Fruit fly (Drosophila melanogaster): ENCODE results near the gene CG14983.

Gene CG14983

dm6 chr3L:3935567-3936207 lies 13.4 kb downstream of the CG14983 start, which contains the start of gene Eip63F-1 (continued):
- TF ChIP-seq ERR (GFP tag; optimal IDR thresholded peaks at IDR 0.05) (no peak), CG2120 (GFP tag; optimal IDR thresholded peaks at IDR 0.05) (peak; percentile 58), abd-A (tag; optimal IDR thresholded peaks at IDR 0.05) (no peak), CG8924 (tag; optimal IDR thresholded peaks at IDR 0.05) (peak; percentile 74), bcd (GFP tag; optimal IDR thresholded peaks at IDR 0.05) (peak; percentile 65), Lpt (GFP tag; optimal IDR thresholded peaks at IDR 0.05) (no peak), bsh (GFP tag; optimal IDR thresholded peaks at IDR 0.05) (peak in 1 of 2 experiments; percentile 63), ttk (GFP tag; IDR thresholded peaks at IDR 0.05) (no peak; the same call in 1 of the 2 replicates), CG6175 (GFP tag; IDR thresholded peaks at IDR 0.05) (no peak), ham (GFP tag; IDR thresholded peaks at IDR 0.05) (no peak), CG6854 (GFP tag; optimal IDR thresholded peaks at IDR 0.05) (no peak), CG4360 (GFP tag; IDR thresholded peaks at IDR 0.05) (no peak), Max (GFP tag; optimal IDR thresholded peaks at IDR 0.05) (peak; percentile 11), grau (tag; optimal IDR thresholded peaks at IDR 0.05) (peak; percentile 79), Oaz (GFP tag; IDR thresholded peaks at IDR 0.05) (no peak), CG12071 (GFP tag; optimal IDR thresholded peaks at IDR 0.05) (peak; percentile 29), ewg (GFP tag; optimal IDR thresholded peaks at IDR 0.05) (peak; percentile 32), scrt (GFP tag; optimal IDR thresholded peaks at IDR 0.05) (peak; percentile 81), zen2 (GFP tag; IDR thresholded peaks at IDR 0.05; ENCODE audit: partially characterized antibody) (no peak), CHES-1-like (GFP tag; optimal IDR thresholded peaks at IDR 0.05) (peak; percentile 9), h (optimal IDR thresholded peaks at IDR 0.05) (no peak), CG7556 (GFP tag; optimal IDR thresholded peaks at IDR 0.05) (peak; percentile 68), Doc2 (GFP tag; IDR thresholded peaks at IDR 0.05) (no peak), HLHmδ (GFP tag; optimal IDR thresholded peaks at IDR 0.05) (no peak), lmd (GFP tag; IDR thresholded peaks at IDR 0.05) (peak; percentile 72), CG13894 (tag; optimal IDR thresholded peaks at IDR 0.05) (no peak), lab (GFP tag; optimal IDR thresholded peaks at IDR 0.05) (peak; percentile 70), Sry-β (GFP tag; optimal IDR thresholded peaks at IDR 0.05) (no peak), CG34224 (GFP tag; IDR thresholded peaks at IDR 0.05; ENCODE audit: partially characterized antibody) (no peak), psq (GFP tag; optimal IDR thresholded peaks at IDR 0.05) (peak; percentile 13), exex (tag; optimal IDR thresholded peaks at IDR 0.05) (peak; percentile 11), YL-1 (GFP tag; optimal IDR thresholded peaks at IDR 0.05) (no peak), CG10959 (GFP tag; IDR thresholded peaks at IDR 0.05) (no peak), Sry-δ (GFP tag; optimal IDR thresholded peaks at IDR 0.05) (peak; percentile 5), CG4424 (GFP tag; optimal IDR thresholded peaks at IDR 0.05) (peak; percentile 72), yki (optimal IDR thresholded peaks at IDR 0.05) (no peak), Ets97D (GFP tag; optimal IDR thresholded peaks at IDR 0.05) (no peak), CG12942 (GFP tag; optimal IDR thresholded peaks at IDR 0.05) (peak; percentile 42), Kr (GFP tag; optimal IDR thresholded peaks at IDR 0.05) (no peak), B-H2 (GFP tag; optimal IDR thresholded peaks at IDR 0.05) (peak; percentile 34), crol (GFP tag; IDR thresholded peaks at IDR 0.05) (no peak), Eip74EF (GFP tag; optimal IDR thresholded peaks at IDR 0.05) (no peak), CG1792 (GFP tag; optimal IDR thresholded peaks at IDR 0.05) (peak; percentile 2), CG17568 (GFP tag; optimal IDR thresholded peaks at IDR 0.05) (no peak), Hr78 (GFP tag; optimal IDR thresholded peaks at IDR 0.05) (no peak), Ssrp (tag; optimal IDR thresholded peaks at IDR 0.05) (peak; percentile 71), tna (GFP tag; IDR thresholded peaks at IDR 0.05; ENCODE audit: partially characterized antibody) (no peak), CG16813 (GFP tag; IDR thresholded peaks at IDR 0.05; ENCODE audit: partially characterized antibody) (no peak), phol (tag; optimal IDR thresholded peaks at IDR 0.05) (peak; percentile 78), CG1602 (GFP tag; optimal IDR thresholded peaks at IDR 0.05) (peak; percentile 22)
